Worm (Caenorhabditis elegans) whole organism, L3 larva: ENCODE results near the gene oxi-1.

Source experiments
- ZK546.5 ChIP-seq: sonication (generic microtip); optimal IDR thresholded peaks from 2 replicates; lab custom pipeline; 2017; ENCODE audit warnings: missing biosample characterization, missing genetic modification characterization
- ceh-82 ChIP-seq: fragments of 150-350 bp; optimal IDR thresholded peaks from 2 replicates; lab custom pipeline; 2014; ENCODE audit warnings: missing biosample characterization, missing genetic modification characterization
- fkh-2 ChIP-seq: fragments of 150-350 bp; optimal IDR thresholded peaks from 2 replicates; lab custom pipeline; 2014; ENCODE audit warnings: missing biosample characterization, missing genetic modification reagents, missing genetic modification characterization
- nhr-11 ChIP-seq: fragments of 150-350 bp; optimal IDR thresholded peaks from 2 replicates; lab custom pipeline; 2014; ENCODE audit warnings: missing biosample characterization, missing genetic modification characterization
- nhr-237 ChIP-seq: fragments of 150-350 bp; optimal IDR thresholded peaks from 2 replicates; lab custom pipeline; 2014; ENCODE audit warnings: missing biosample characterization, missing genetic modification characterization
- nhr-25 ChIP-seq: sonication (generic microtip); optimal IDR thresholded peaks from 2 replicates; lab custom pipeline; 2017; ENCODE audit warnings: missing biosample characterization, missing genetic modification characterization
- nhr-67 ChIP-seq: fragments of 150-350 bp; optimal IDR thresholded peaks from 2 replicates; lab custom pipeline; 2014; ENCODE audit warnings: missing biosample characterization, missing genetic modification characterization
- nhr-77 ChIP-seq: fragments of 150-350 bp; optimal IDR thresholded peaks from 2 replicates; lab custom pipeline; 2014; ENCODE audit warnings: missing biosample characterization, missing genetic modification characterization
- pqm-1 ChIP-seq: fragments of 150-350 bp; optimal IDR thresholded peaks from 2 replicates; lab custom pipeline; 2017; ENCODE audit warnings: missing biosample characterization, missing genetic modification characterization, inconsistent platforms
- unc-39 ChIP-seq: sonication (generic microtip); optimal IDR thresholded peaks from 4 replicates; lab custom pipeline; 2017; ENCODE audit warnings: missing biosample characterization, missing genetic modification characterization
- zag-1 ChIP-seq: fragments of 150-350 bp; optimal IDR thresholded peaks from 2 replicates; lab custom pipeline; 2014; ENCODE audit warnings: missing biosample characterization, missing genetic modification characterization
- ztf-11 ChIP-seq: fragments of 150-350 bp; optimal IDR thresholded peaks from 2 replicates; lab custom pipeline; 2014; ENCODE audit warnings: missing biosample characterization, missing genetic modification characterization

DNA sequence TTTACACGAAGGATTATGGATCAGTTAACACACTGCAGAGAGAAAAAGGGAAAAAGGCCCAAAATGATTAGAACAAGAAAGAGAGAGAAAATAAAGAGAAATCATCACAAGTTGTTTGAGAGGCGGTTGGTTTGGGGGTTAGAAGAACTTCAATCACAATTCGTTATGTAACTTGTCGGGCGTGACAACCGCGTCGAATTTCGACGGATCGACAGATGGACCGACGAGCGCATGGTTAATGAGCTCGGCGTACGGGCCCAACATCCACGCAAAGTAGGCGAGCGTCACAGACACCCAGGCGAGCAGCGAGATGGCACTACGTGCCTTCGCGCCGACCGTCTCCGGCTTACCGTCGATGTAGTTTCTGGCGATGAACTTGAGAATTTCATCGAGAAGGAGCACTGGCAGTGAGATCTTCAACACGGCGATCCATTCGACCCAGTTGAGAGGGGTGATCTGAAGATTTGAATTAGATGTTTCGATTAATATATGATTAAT, 45.2 kb upstream of the oxi-1 start:
- TF ChIP-seq nhr-77 (tag; lab: Kevin White, UChicago): no peak
- TF ChIP-seq ZK546.5 (tag; lab: Kevin White, UChicago): no peak
- TF ChIP-seq nhr-67 (tag; lab: Kevin White, UChicago): no peak
- TF ChIP-seq unc-39 (tag; lab: Kevin White, UChicago): no peak
- no peak for TF ChIP-seq nhr-237 (tag; lab: Kevin White, UChicago)
- TF ChIP-seq nhr-11 (tag; lab: Kevin White, UChicago): no peak
- TF ChIP-seq fkh-2 (tag; lab: Kevin White, UChicago): no peak
- no peak for TF ChIP-seq pqm-1 (tag; lab: Kevin White, UChicago)
- no peak for TF ChIP-seq zag-1 (tag; lab: Kevin White, UChicago)
- TF ChIP-seq nhr-25 (tag; lab: Kevin White, UChicago): no peak
- TF ChIP-seq ceh-82: no peak
- no peak for TF ChIP-seq ztf-11 (tag; lab: Kevin White, UChicago)
